Fruit fly (Drosophila melanogaster): ENCODE data around the gene beta4GalT7.

Gene beta4GalT7

DNA sequence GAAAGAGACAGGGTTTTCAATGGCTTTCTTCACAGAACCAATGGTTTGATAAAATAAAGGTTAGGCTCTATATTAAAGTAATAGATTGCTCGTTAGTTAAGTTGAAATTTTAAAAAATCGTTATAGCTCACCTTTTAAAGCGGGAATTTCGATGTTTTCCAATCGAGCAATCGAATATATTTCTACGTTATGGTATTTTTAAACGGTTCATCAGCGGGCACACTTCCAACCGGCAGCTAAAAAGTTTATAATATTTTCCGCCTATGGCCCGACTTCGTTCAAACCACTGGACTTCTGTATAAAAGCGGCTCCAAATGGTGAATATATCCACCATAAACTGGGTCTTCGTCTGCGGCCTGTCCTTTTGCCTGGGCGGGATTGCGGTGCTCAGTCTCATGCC lies at the start of gene beta4GalT7:
Gene beta4GalT7, plus strand, starts transcription at position 201 of the 400 bp plus-strand sequence.
- TF ChIP-seq usp (GFP tag; optimal IDR thresholded peaks at IDR 0.05) (no peak), CG8478 (optimal IDR thresholded peaks at IDR 0.05) (no peak), psq (optimal IDR thresholded peaks at IDR 0.05) (no peak), Dll (optimal IDR thresholded peaks at IDR 0.05) (no peak), pan (optimal IDR thresholded peaks at IDR 0.05) (no peak), EcR (GFP tag; optimal IDR thresholded peaks at IDR 0.05) (no peak)

- TF ChIP-seq psq (optimal IDR thresholded peaks at IDR 0.05) (no peak), Dll (optimal IDR thresholded peaks at IDR 0.05) (no peak), EcR (GFP tag; optimal IDR thresholded peaks at IDR 0.05) (no peak), pan (optimal IDR thresholded peaks at IDR 0.05) (no peak), usp (GFP tag; optimal IDR thresholded peaks at IDR 0.05) (no peak), CG8478 (optimal IDR thresholded peaks at IDR 0.05) (no peak)
Measured at dm6 chr3R:24974762-24975432, 48.2 kb upstream of the beta4GalT7 start.

- no peak for TF ChIP-seq CG8478 (optimal IDR thresholded peaks at IDR 0.05)
- TF ChIP-seq pan (optimal IDR thresholded peaks at IDR 0.05), result no peak
- TF ChIP-seq psq (optimal IDR thresholded peaks at IDR 0.05), result no peak
- TF ChIP-seq EcR (GFP tag; optimal IDR thresholded peaks at IDR 0.05), result no peak
- no peak for TF ChIP-seq usp (GFP tag; optimal IDR thresholded peaks at IDR 0.05)
- TF ChIP-seq Dll (optimal IDR thresholded peaks at IDR 0.05), result no peak
Measured at dm6 chr3R:24976144-24976543, 46.9 kb upstream of the beta4GalT7 start.

- TF ChIP-seq CG8478 (optimal IDR thresholded peaks at IDR 0.05), result no peak
- TF ChIP-seq psq (optimal IDR thresholded peaks at IDR 0.05), result no peak
- no peak for TF ChIP-seq pan (optimal IDR thresholded peaks at IDR 0.05)
- TF ChIP-seq EcR (GFP tag; optimal IDR thresholded peaks at IDR 0.05), result no peak
- no peak for TF ChIP-seq Dll (optimal IDR thresholded peaks at IDR 0.05)
- TF ChIP-seq usp (GFP tag; optimal IDR thresholded peaks at IDR 0.05), result no peak
Measured at dm6 chr3R:24983537-24984501, 39.2 kb upstream of the beta4GalT7 start, which contains the start of gene tnc. Gene tnc (plus strand): TSS chr3R:24984384.

DNA sequence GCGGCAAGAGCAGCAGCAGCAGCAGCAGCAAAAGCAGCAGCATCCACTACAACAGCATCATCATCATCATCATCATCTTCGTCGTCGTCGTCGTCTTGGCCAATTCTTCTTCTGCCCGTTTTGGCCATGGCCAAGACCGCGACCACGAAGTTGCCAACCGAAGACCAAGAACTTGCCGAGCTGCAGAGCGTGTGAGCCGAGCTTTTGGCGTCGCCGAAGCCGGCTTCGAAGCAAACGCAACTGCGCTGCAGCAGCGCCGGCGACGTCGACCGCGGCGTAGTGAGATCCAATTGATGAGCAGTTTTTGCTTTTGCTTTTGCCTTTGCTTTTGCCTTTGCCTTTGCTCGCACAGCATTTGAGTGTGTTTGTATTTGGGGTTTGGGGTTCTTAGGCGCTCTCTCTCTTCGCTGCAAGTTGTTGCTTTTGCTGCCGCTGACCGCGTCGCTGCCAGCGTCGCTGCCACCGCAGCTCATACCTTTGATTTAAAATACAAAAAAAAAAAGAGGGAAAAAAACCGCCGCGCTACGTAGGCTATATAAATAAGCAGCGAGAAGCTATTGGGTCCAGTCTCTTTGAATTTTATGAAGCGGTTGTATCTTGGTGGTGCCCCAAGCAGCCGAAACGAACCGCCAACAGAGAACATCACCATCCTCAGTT lies 37.9 kb upstream of the beta4GalT7 start:
- no peak for TF ChIP-seq pan (optimal IDR thresholded peaks at IDR 0.05)
- TF ChIP-seq Dll (optimal IDR thresholded peaks at IDR 0.05), result no peak
- no peak for TF ChIP-seq CG8478 (optimal IDR thresholded peaks at IDR 0.05)
- no peak for TF ChIP-seq usp (GFP tag; optimal IDR thresholded peaks at IDR 0.05)
- no peak for TF ChIP-seq EcR (GFP tag; optimal IDR thresholded peaks at IDR 0.05)
- TF ChIP-seq psq (optimal IDR thresholded peaks at IDR 0.05), result no peak

DNA sequence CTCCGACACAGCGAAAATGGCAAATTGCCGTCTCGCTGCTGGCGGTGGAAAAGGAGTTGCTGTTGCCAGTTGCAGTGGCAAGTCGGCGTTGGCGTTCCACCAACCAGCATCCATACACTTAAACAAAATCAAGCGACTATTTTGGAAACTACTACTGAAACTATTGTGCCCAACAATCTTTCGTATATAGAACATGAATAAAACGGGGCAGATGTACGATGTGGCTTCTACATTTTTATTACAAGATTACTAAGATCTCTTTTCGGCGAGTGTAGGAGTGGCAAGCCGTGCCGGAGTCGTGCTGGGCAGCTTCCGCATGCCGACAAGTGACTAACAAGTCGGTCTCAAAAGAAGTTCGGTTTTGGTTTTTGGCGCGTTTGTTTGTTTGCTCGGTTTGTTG lies 26.6 kb upstream of the beta4GalT7 start:
- TF ChIP-seq usp (GFP tag; optimal IDR thresholded peaks at IDR 0.05), result no peak
- no peak for TF ChIP-seq EcR (GFP tag; optimal IDR thresholded peaks at IDR 0.05)
- no peak for TF ChIP-seq CG8478 (optimal IDR thresholded peaks at IDR 0.05)
- no peak for TF ChIP-seq psq (optimal IDR thresholded peaks at IDR 0.05)
- TF ChIP-seq pan (optimal IDR thresholded peaks at IDR 0.05), result no peak
- TF ChIP-seq Dll (optimal IDR thresholded peaks at IDR 0.05), result no peak

DNA sequence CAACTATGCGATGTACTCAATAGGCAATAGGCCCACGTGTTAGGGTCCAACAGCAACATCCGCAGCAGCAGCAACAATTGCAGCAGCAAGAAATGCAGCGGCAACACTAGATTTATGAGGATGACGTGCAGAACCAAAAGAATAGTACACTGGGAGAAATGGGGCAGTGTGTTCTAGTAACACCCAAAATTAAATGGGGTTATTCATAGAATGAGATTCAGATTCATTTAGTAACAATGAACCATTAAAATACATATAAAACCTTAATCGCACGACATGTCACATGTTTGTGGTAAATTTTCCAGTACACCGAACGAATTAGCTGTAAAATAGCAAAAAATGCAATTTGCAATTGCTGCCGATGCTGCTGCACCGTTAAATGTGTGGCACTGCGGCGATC lies 25.8 kb upstream of the beta4GalT7 start:
- TF ChIP-seq CG8478 (optimal IDR thresholded peaks at IDR 0.05), result no peak
- no peak for TF ChIP-seq usp (GFP tag; optimal IDR thresholded peaks at IDR 0.05)
- no peak for TF ChIP-seq pan (optimal IDR thresholded peaks at IDR 0.05)
- no peak for TF ChIP-seq psq (optimal IDR thresholded peaks at IDR 0.05)
- no peak for TF ChIP-seq EcR (GFP tag; optimal IDR thresholded peaks at IDR 0.05)
- no peak for TF ChIP-seq Dll (optimal IDR thresholded peaks at IDR 0.05)

DNA sequence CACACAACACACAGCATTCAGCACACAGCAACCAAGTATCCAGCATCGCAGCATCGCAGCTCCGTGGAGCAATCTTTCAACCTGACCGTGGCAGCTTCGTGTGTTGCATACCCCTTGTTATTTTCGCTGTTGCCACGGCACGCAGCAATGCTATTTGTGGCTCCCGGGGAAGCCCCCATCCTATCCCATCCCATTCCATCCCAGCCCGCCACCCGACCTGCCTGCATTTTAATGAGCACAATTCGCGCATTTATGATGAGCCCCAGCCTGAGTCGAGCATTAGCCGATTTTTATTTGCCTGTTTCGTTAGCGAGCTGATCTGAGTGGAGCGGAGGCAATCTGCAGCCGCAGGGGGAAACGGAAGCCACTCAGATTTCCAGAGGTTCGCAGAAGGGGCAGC lies 23.5 kb upstream of the beta4GalT7 start:
- TF ChIP-seq CG8478 (optimal IDR thresholded peaks at IDR 0.05), result no peak
- TF ChIP-seq Dll (optimal IDR thresholded peaks at IDR 0.05), result no peak
- no peak for TF ChIP-seq usp (GFP tag; optimal IDR thresholded peaks at IDR 0.05)
- TF ChIP-seq EcR (GFP tag; optimal IDR thresholded peaks at IDR 0.05), result no peak
- no peak for TF ChIP-seq pan (optimal IDR thresholded peaks at IDR 0.05)
- TF ChIP-seq psq (optimal IDR thresholded peaks at IDR 0.05), result no peak

DNA sequence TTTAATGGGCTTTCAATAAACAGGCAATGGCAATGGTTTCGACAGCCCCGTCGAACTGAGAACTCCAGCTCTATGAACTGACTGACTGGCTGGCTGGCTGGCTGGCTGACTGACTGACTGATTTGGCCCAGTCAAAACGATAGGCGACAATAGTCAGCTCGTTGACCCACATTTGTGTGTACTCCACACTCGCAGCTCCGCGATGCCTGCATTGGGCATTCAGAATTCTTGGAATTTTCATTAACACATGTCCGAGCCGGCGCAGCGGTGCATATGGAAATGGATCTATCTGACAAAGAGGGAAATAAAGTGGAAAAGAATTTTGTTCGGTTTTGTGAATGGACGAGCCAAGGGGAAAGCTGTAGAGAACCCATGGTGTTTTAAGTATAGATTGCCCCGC lies 20.8 kb upstream of the beta4GalT7 start:
- no peak for TF ChIP-seq usp (GFP tag; optimal IDR thresholded peaks at IDR 0.05)
- no peak for TF ChIP-seq psq (optimal IDR thresholded peaks at IDR 0.05)
- no peak for TF ChIP-seq pan (optimal IDR thresholded peaks at IDR 0.05)
- no peak for TF ChIP-seq Dll (optimal IDR thresholded peaks at IDR 0.05)
- TF ChIP-seq EcR (GFP tag; optimal IDR thresholded peaks at IDR 0.05), result no peak
- TF ChIP-seq CG8478 (optimal IDR thresholded peaks at IDR 0.05), result no peak

DNA sequence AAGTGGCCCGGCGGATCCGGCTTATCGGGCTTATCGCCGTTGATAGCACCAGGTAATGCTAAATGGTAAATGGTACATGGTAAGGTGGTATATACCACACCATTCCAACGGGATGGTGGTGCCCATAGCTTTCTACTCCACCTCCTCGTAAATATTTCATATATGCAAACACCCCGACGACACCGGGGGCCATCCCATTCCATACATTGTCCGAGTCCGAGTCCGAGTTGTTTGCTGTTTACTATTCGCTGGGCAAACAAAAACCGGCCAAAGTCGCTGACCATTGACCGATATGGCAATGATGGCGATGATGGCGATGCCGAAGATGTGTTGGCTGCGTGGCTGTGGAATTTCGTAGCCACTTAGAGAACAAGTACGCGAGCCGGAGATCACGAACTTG lies 19.0 kb upstream of the beta4GalT7 start:
- TF ChIP-seq pan (optimal IDR thresholded peaks at IDR 0.05), result no peak
- no peak for TF ChIP-seq usp (GFP tag; optimal IDR thresholded peaks at IDR 0.05)
- no peak for TF ChIP-seq CG8478 (optimal IDR thresholded peaks at IDR 0.05)
- no peak for TF ChIP-seq psq (optimal IDR thresholded peaks at IDR 0.05)
- TF ChIP-seq EcR (GFP tag; optimal IDR thresholded peaks at IDR 0.05), result no peak
- TF ChIP-seq Dll (optimal IDR thresholded peaks at IDR 0.05), result no peak

DNA sequence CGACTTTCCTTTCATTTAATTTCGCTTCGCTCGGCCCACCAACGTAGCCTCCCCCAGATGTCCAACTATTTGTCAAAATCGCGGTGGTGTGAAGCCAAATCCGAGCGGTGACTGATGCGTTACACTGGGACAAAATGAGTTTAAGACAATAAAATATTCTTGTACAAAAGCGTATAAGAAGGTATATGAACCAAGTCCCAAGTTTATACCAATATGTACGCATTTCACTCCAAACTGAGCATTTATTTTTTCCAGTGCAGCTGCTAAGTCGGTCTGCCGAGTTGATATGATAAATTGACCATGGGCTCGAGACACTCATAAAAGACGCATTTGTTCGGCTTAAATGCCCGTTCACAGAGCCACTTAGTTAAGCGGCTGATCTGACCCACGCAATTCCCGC lies 18.3 kb upstream of the beta4GalT7 start:
- TF ChIP-seq pan (optimal IDR thresholded peaks at IDR 0.05) (no peak), EcR (GFP tag; optimal IDR thresholded peaks at IDR 0.05) (peak in 1 of 2 experiments; percentile 23)

All from whole organism.